Worm (Caenorhabditis elegans): ENCODE results near the gene nhr-95.

- TF ChIP-seq xnd-1 (tag; optimal IDR thresholded peaks at IDR 0.05) (no peak), snpc-4 (GFP tag; optimal IDR thresholded peaks at IDR 0.05) (no peak), snpc-4 (tag; optimal IDR thresholded peaks at IDR 0.05) (no peak), B0035.1 (tag; optimal IDR thresholded peaks at IDR 0.05) (no peak), ztf-22 (GFP tag; optimal IDR thresholded peaks at IDR 0.05) (no peak), F37B4.10 (GFP tag; IDR thresholded peaks at IDR 0.05) (no peak), rec-8 (tag; optimal IDR thresholded peaks at IDR 0.05) (no peak), nhr-80 (tag; optimal IDR thresholded peaks at IDR 0.05) (no peak), Y95B8A.8 (GFP tag; IDR thresholded peaks at IDR 0.05) (no peak), let-607 (tag; optimal IDR thresholded peaks at IDR 0.05) (no peak), Y53G8AR.9 (GFP tag; conservative IDR thresholded peaks at IDR 0.05) (no peak), cebp-2 (GFP tag; IDR thresholded peaks at IDR 0.05) (no peak), pha-4 (tag; optimal IDR thresholded peaks at IDR 0.05) (no peak), F22D6.2 (tag; optimal IDR thresholded peaks at IDR 0.05) (no peak), B0261.1 (tag; optimal IDR thresholded peaks at IDR 0.05) (no peak)
Observed at ce11 chrV:19099504-19099903, 17.1 kb upstream of the nhr-95 start.
